Worm (Caenorhabditis elegans) whole organism, L2 larva: ENCODE results near the gene phdh-1.
A peak's percentile ranks its signal among the peaks of the same experiment; 100 is the strongest.
"Not testable (repeated sequence)": the region's sequence is repeated elsewhere in the genome, so short reads cannot be mapped to it uniquely, and the experiment has no call there.

Experiments used
- C34F6.9 ChIP-seq: fragments of 150-350 bp; optimal IDR thresholded peaks from 2 replicates; lab custom pipeline; 2014; ENCODE audit warnings: missing biosample characterization, missing genetic modification characterization
- F13H6.1 ChIP-seq: sonication (generic microtip); optimal IDR thresholded peaks from 2 replicates; lab custom pipeline; 2016; ENCODE audit warnings: missing genetic modification characterization, missing compliant biosample characterization
- Y55F3AM.14 ChIP-seq: fragments of 200-800 bp; sonication (Bioruptor generic); optimal IDR thresholded peaks from 2 replicates; lab custom pipeline; 2018; ENCODE audit warnings: mild to moderate bottlenecking, missing genetic modification characterization, missing compliant biosample characterization
- ZK546.5 ChIP-seq: sonication (generic microtip); optimal IDR thresholded peaks from 2 replicates; lab custom pipeline; 2017; ENCODE audit warnings: missing biosample characterization, missing genetic modification characterization
- alr-1 ChIP-seq: fragments of 150-350 bp; optimal IDR thresholded peaks from 2 replicates; lab custom pipeline; 2014; ENCODE audit warnings: missing biosample characterization, missing genetic modification characterization
- ceh-16 ChIP-seq: fragments of 150-350 bp; optimal IDR thresholded peaks from 2 replicates; lab custom pipeline; 2014; ENCODE audit warnings: missing biosample characterization, missing genetic modification characterization
- ceh-82 ChIP-seq: fragments of 150-350 bp; optimal IDR thresholded peaks from 2 replicates; lab custom pipeline; 2014; ENCODE audit warnings: missing biosample characterization, missing genetic modification characterization
- crh-2 ChIP-seq: sonication (generic microtip); optimal IDR thresholded peaks from 2 replicates; lab custom pipeline; 2017; ENCODE audit warnings: missing biosample characterization, missing genetic modification characterization
- dmd-4 ChIP-seq: sonication (generic microtip); optimal IDR thresholded peaks from 2 replicates; lab custom pipeline; 2017; ENCODE audit warnings: missing biosample characterization, missing genetic modification characterization
- egl-27 ChIP-seq: sonication (generic microtip); optimal IDR thresholded peaks from 3 replicates; lab custom pipeline; 2017; ENCODE audit warnings: missing biosample characterization, missing genetic modification reagents, missing genetic modification characterization
- fos-1 ChIP-seq: fragments of 150-350 bp; optimal IDR thresholded peaks from 2 replicates; lab custom pipeline; 2014; ENCODE audit warnings: missing biosample characterization, missing genetic modification characterization
- gmeb-1 ChIP-seq: fragments of 150-350 bp; optimal IDR thresholded peaks from 2 replicates; lab custom pipeline; 2014; ENCODE audit warnings: missing biosample characterization, missing genetic modification characterization
- lin-11 ChIP-seq: fragments of 150-350 bp; sonication (generic microtip); optimal IDR thresholded peaks from 2 replicates; lab custom pipeline; 2014; ENCODE audit warnings: missing biosample characterization, missing genetic modification characterization, inconsistent platforms, mixed read lengths
- lin-13 ChIP-seq: fragments of 150-350 bp; optimal IDR thresholded peaks from 2 replicates; lab custom pipeline; 2014; ENCODE audit warnings: missing biosample characterization, missing genetic modification reagents, missing genetic modification characterization
- lin-39 ChIP-seq: fragments of 150-350 bp; optimal IDR thresholded peaks from 2 replicates; lab custom pipeline; 2014; ENCODE audit warnings: missing biosample characterization, missing genetic modification reagents, missing genetic modification characterization
- lsy-2 ChIP-seq, 2 experiments: fragments of 150-350 bp in 1 of 2; sonication (generic microtip) in 1 of 2; optimal IDR thresholded peaks; 2 replicates each; lab custom pipeline; 2014 to 2017; ENCODE audit warnings: missing biosample characterization in 2 of 2, missing genetic modification characterization in 2 of 2
- mab-5 ChIP-seq: fragments of 150-350 bp; optimal IDR thresholded peaks from 2 replicates; lab custom pipeline; 2014; ENCODE audit warnings: missing biosample characterization, missing genetic modification characterization
- mbf-1 ChIP-seq: sonication (generic microtip); optimal IDR thresholded peaks from 2 replicates; lab custom pipeline; 2017; ENCODE audit warnings: missing biosample characterization, missing genetic modification characterization
- mdl-1 ChIP-seq, 2 experiments: fragments of 150-350 bp in 1 of 2; sonication (generic microtip) in 1 of 2; optimal IDR thresholded peaks; 2 replicates each; lab custom pipeline; 2017; ENCODE audit warnings: missing biosample characterization in 2 of 2, missing genetic modification characterization in 2 of 2
- nhr-10 ChIP-seq: sonication (generic microtip); optimal IDR thresholded peaks from 2 replicates; lab custom pipeline; 2017; ENCODE audit warnings: missing biosample characterization, missing genetic modification characterization
- nhr-11 ChIP-seq: fragments of 150-350 bp; optimal IDR thresholded peaks from 2 replicates; lab custom pipeline; 2014; ENCODE audit warnings: missing biosample characterization, missing genetic modification characterization
- nhr-12 ChIP-seq: fragments of 150-350 bp; optimal IDR thresholded peaks from 2 replicates; lab custom pipeline; 2014; ENCODE audit warnings: missing biosample characterization, missing genetic modification characterization
- nhr-21 ChIP-seq: fragments of 150-350 bp; optimal IDR thresholded peaks from 2 replicates; lab custom pipeline; 2014; ENCODE audit warnings: missing biosample characterization, missing genetic modification characterization
- nhr-23 ChIP-seq: fragments of 150-350 bp; optimal IDR thresholded peaks from 2 replicates; lab custom pipeline; 2014; ENCODE audit warnings: missing biosample characterization, missing genetic modification reagents, missing genetic modification characterization
- nhr-237 ChIP-seq: fragments of 150-350 bp; optimal IDR thresholded peaks from 2 replicates; lab custom pipeline; 2014; ENCODE audit warnings: missing biosample characterization, missing genetic modification characterization
- nhr-25 ChIP-seq: fragments of 150-350 bp; sonication (generic microtip); optimal IDR thresholded peaks from 3 replicates; lab custom pipeline; 2014; ENCODE audit warnings: missing biosample characterization, missing genetic modification characterization
- nhr-6 ChIP-seq: fragments of 150-350 bp; optimal IDR thresholded peaks from 2 replicates; lab custom pipeline; 2014; ENCODE audit warnings: missing biosample characterization, missing genetic modification characterization
- nhr-77 ChIP-seq: fragments of 150-350 bp; optimal IDR thresholded peaks from 2 replicates; lab custom pipeline; 2014; ENCODE audit warnings: missing biosample characterization, missing genetic modification characterization
- peb-1 ChIP-seq: fragments of 150-350 bp; optimal IDR thresholded peaks from 2 replicates; lab custom pipeline; 2014; ENCODE audit warnings: missing biosample characterization, missing genetic modification characterization
- sem-4 ChIP-seq: fragments of 150-350 bp; optimal IDR thresholded peaks from 2 replicates; lab custom pipeline; 2014; ENCODE audit warnings: missing biosample characterization, missing genetic modification reagents, missing genetic modification characterization
- skn-1 ChIP-seq: sonication (generic microtip); optimal IDR thresholded peaks from 2 replicates; lab custom pipeline; 2017; ENCODE audit warnings: missing biosample characterization, missing genetic modification characterization
- sma-3 ChIP-seq: sonication (generic microtip); optimal IDR thresholded peaks from 2 replicates; lab custom pipeline; 2016; ENCODE audit warnings: missing genetic modification reagents, missing genetic modification characterization, missing compliant biosample characterization
- sma-9 ChIP-seq, 2 experiments: fragments of 150-350 bp in 1 of 2; sonication (generic microtip) in 1 of 2; optimal IDR thresholded peaks; 2 replicates each; lab custom pipeline; 2014 to 2016; ENCODE audit warnings: missing genetic modification characterization in 2 of 2, mild to moderate bottlenecking in 1 of 2, missing biosample characterization in 1 of 2, missing compliant biosample characterization in 1 of 2, missing genetic modification reagents in 1 of 2, moderate library complexity in 1 of 2
- snpc-4 ChIP-seq: fragments of 150-350 bp; optimal IDR thresholded peaks from 2 replicates; lab custom pipeline; 2014; ENCODE audit warnings: missing biosample characterization, missing genetic modification characterization
- unc-39 ChIP-seq: fragments of 150-350 bp; optimal IDR thresholded peaks from 2 replicates; lab custom pipeline; 2014; ENCODE audit warnings: missing biosample characterization, missing genetic modification characterization
- unc-55 ChIP-seq: fragments of 150-350 bp; sonication (generic microtip); optimal IDR thresholded peaks from 3 replicates; lab custom pipeline; 2014; ENCODE audit warnings: missing biosample characterization, missing genetic modification reagents, missing genetic modification characterization
- unc-62 ChIP-seq: fragments of 150-350 bp; optimal IDR thresholded peaks from 2 replicates; lab custom pipeline; 2014; ENCODE audit warnings: missing biosample characterization, missing genetic modification reagents, missing genetic modification characterization
- zag-1 ChIP-seq: fragments of 150-350 bp; optimal IDR thresholded peaks from 2 replicates; lab custom pipeline; 2014; ENCODE audit warnings: missing biosample characterization, missing genetic modification characterization
- ztf-1 ChIP-seq: fragments of 200-800 bp; sonication (Bioruptor generic); conservative IDR thresholded peaks from 2 replicates; pipeline ENCODE4 v1.3.6; 2022; ENCODE audit warnings: missing genetic modification characterization, missing compliant biosample characterization
- ztf-4 ChIP-seq: fragments of 150-350 bp; optimal IDR thresholded peaks from 2 replicates; lab custom pipeline; 2014; ENCODE audit warnings: missing biosample characterization, missing genetic modification characterization

The phdh-1 gene

ce11 chrII:13664416-13664815, 26.1 kb upstream of the phdh-1 start:
- TF ChIP-seq nhr-23 (tag; lab: Kevin White, UChicago) (no peak), crh-2 (tag; lab: Kevin White, UChicago) (peak; percentile 73), gmeb-1 (tag; lab: Kevin White, UChicago) (peak; percentile 13), sma-9 (GFP tag; optimal IDR thresholded peaks at IDR 0.05; lab: Kevin White, UChicago) (peak; percentile 61), sma-9 (tag; optimal IDR thresholded peaks at IDR 0.05; lab: Kevin White, UChicago) (no peak), mab-5 (tag; lab: Kevin White, UChicago) (no peak), F13H6.1 (tag; lab: Kevin White, UChicago) (no peak), lin-13 (GFP tag; lab: Kevin White, UChicago) (no peak), nhr-21 (peak; percentile 16), fos-1 (tag; lab: Kevin White, UChicago) (peak; percentile 66), unc-55 (no peak), sma-3 (GFP tag; lab: Kevin White, UChicago) (peak; percentile 45), lsy-2 (tag; optimal IDR thresholded peaks at IDR 0.05; lab: Kevin White, UChicago) (peak in 1 of 2 experiments; percentile 63), C34F6.9 (no peak)

- not testable (repeated sequence) for TF ChIP-seq skn-1; nhr-237 (tag; lab: Kevin White, UChicago); sem-4 (tag; lab: Kevin White, UChicago)
These were observed 23.7 kb upstream of the phdh-1 start, which contains the start of gene C31C9.6 for ce11 chrII:13661990-13662389. Gene C31C9.6 (minus strand): TSS chrII:13662090.

- TF ChIP-seq skn-1, unc-39, nhr-25: not testable (repeated sequence)
These were observed 16.4 kb upstream of the phdh-1 start, which contains the start of gene C31C9.9 for ce11 chrII:13654723-13655122. Gene C31C9.9 (plus strand): TSS chrII:13655023.

- TF ChIP-seq alr-1 (tag; lab: Kevin White, UChicago) (no peak), ztf-1 (GFP tag; lab: Robert Waterston, UW) (no peak), lin-39 (tag; lab: Kevin White, UChicago) (no peak)
These were observed 9.9 kb upstream of the phdh-1 start, which contains the start of gene fbxa-169 for ce11 chrII:13648230-13648629. Gene fbxa-169 (plus strand): TSS chrII:13648530.

ce11 chrII:13641311-13641710, 3.0 kb upstream of the phdh-1 start, which contains the start of gene fbxa-167:
Gene fbxa-167 (plus strand): TSS chrII:13641489.
- TF ChIP-seq peb-1, result no peak
- peak; percentile 4 for TF ChIP-seq fos-1 (tag; lab: Kevin White, UChicago)
- TF ChIP-seq unc-55, result peak; percentile 16
- no peak for TF ChIP-seq snpc-4 (tag; lab: Kevin White, UChicago)
- TF ChIP-seq, all 48 proteins: peak for 2

ce11 chrII:13640210-13640609, 1.9 kb upstream of the phdh-1 start:
- TF ChIP-seq nhr-11, result no peak
- no peak for TF ChIP-seq unc-39
- TF ChIP-seq ceh-82 (tag; lab: Kevin White, UChicago), result no peak
- TF ChIP-seq unc-62 (GFP tag; lab: Kevin White, UChicago), result no peak
- no peak for TF ChIP-seq nhr-77 (tag; lab: Kevin White, UChicago)
- TF ChIP-seq crh-2 (tag; lab: Kevin White, UChicago), result peak; percentile 49
- no peak for TF ChIP-seq egl-27 (tag; lab: Kevin White, UChicago)
- no peak for TF ChIP-seq nhr-237 (tag; lab: Kevin White, UChicago)
- TF ChIP-seq ztf-4 (tag; lab: Kevin White, UChicago), result no peak
- TF ChIP-seq alr-1 (tag; lab: Kevin White, UChicago), result no peak
- peak; percentile 39 for TF ChIP-seq C34F6.9
- no peak for TF ChIP-seq nhr-23 (tag; lab: Kevin White, UChicago)
- TF ChIP-seq sma-3 (GFP tag; lab: Kevin White, UChicago), result no peak
- no peak for TF ChIP-seq mab-5 (tag; lab: Kevin White, UChicago)
- no peak for TF ChIP-seq nhr-12
- no peak for TF ChIP-seq peb-1
- no peak for TF ChIP-seq lin-13 (GFP tag; lab: Kevin White, UChicago)
- no peak for TF ChIP-seq ztf-1 (GFP tag; lab: Robert Waterston, UW)
- no peak for TF ChIP-seq lin-11 (tag; lab: Kevin White, UChicago)
- no peak for TF ChIP-seq lin-39 (tag; lab: Kevin White, UChicago)
- peak; percentile 85 for TF ChIP-seq sma-9 (GFP tag; optimal IDR thresholded peaks at IDR 0.05; lab: Kevin White, UChicago)
- no peak for TF ChIP-seq sma-9 (tag; optimal IDR thresholded peaks at IDR 0.05; lab: Kevin White, UChicago)
- TF ChIP-seq sem-4 (tag; lab: Kevin White, UChicago), result no peak
- no peak for TF ChIP-seq mdl-1 (tag; optimal IDR thresholded peaks at IDR 0.05; lab: Kevin White, UChicago)
- peak; percentile 50 for TF ChIP-seq unc-55
- TF ChIP-seq lsy-2 (tag; optimal IDR thresholded peaks at IDR 0.05; lab: Kevin White, UChicago), result peak in 1 of 2 experiments; percentile 38
- no peak for TF ChIP-seq zag-1 (tag; lab: Kevin White, UChicago)
- no peak for TF ChIP-seq nhr-10 (tag; lab: Kevin White, UChicago)
- no peak for TF ChIP-seq dmd-4 (tag; lab: Kevin White, UChicago)
- no peak for TF ChIP-seq Y55F3AM.14 (GFP tag; lab: Kevin White, UChicago)
- peak; percentile 49 for TF ChIP-seq nhr-25
- TF ChIP-seq ceh-16, result no peak
- no peak for TF ChIP-seq nhr-6
- TF ChIP-seq mbf-1 (tag; lab: Kevin White, UChicago), result no peak
- TF ChIP-seq nhr-21, result peak; percentile 7
- no peak for TF ChIP-seq ZK546.5
